Worm (Caenorhabditis elegans) whole organism, early embryonic: Measurements from ENCODE around the gene glb-29.
A peak's percentile ranks its signal among the peaks of the same experiment; 100 is the strongest.

ENCODE experiments used
- F13C5.2 ChIP-seq: sonication (generic microtip); optimal IDR thresholded peaks from 2 replicates; lab custom pipeline; 2017; ENCODE audit warnings: mild to moderate bottlenecking, missing genetic modification characterization, inconsistent platforms, missing compliant biosample characterization
- ama-1 ChIP-seq: fragments of 150-350 bp; optimal IDR thresholded peaks from 2 replicates; lab custom pipeline; 2014
- ets-7 ChIP-seq: sonication (generic microtip); optimal IDR thresholded peaks from 2 replicates; lab custom pipeline; 2016; ENCODE audit warnings: missing genotype, missing genetic modification characterization, missing compliant biosample characterization
- flt-1 ChIP-seq: fragments of 200-800 bp; sonication (Bioruptor generic); IDR thresholded peaks from 2 replicates; pipeline ENCODE4 v1.3.6; 2022; ENCODE audit warnings: missing genetic modification characterization, missing compliant biosample characterization
- hmbx-1 ChIP-seq: sonication (generic microtip); optimal IDR thresholded peaks from 2 replicates; lab custom pipeline; 2016; ENCODE audit warnings: mild to moderate bottlenecking, missing genetic modification characterization, missing compliant biosample characterization
- hnd-1 ChIP-seq: sonication (generic microtip); optimal IDR thresholded peaks from 2 replicates; lab custom pipeline; 2016; ENCODE audit warnings: missing genetic modification characterization, missing compliant biosample characterization
- pes-1 ChIP-seq: fragments of 200-800 bp; sonication (Bioruptor generic); IDR thresholded peaks from 2 replicates; pipeline ENCODE4 v1.3.6; 2022; ENCODE audit warnings: missing genetic modification reagents, missing genetic modification characterization, missing compliant biosample characterization
- sea-1 ChIP-seq: fragments of 200-800 bp; sonication (Bioruptor generic); conservative IDR thresholded peaks from 2 replicates; pipeline ENCODE4 v1.3.6; 2022; ENCODE audit warnings: missing genetic modification characterization, missing compliant biosample characterization
- tbx-11 ChIP-seq: fragments of 200-800 bp; sonication (Bioruptor generic); IDR thresholded peaks from 2 replicates; pipeline ENCODE4 v1.3.6; 2022; ENCODE audit warnings: missing genetic modification characterization, missing compliant biosample characterization

DNA sequence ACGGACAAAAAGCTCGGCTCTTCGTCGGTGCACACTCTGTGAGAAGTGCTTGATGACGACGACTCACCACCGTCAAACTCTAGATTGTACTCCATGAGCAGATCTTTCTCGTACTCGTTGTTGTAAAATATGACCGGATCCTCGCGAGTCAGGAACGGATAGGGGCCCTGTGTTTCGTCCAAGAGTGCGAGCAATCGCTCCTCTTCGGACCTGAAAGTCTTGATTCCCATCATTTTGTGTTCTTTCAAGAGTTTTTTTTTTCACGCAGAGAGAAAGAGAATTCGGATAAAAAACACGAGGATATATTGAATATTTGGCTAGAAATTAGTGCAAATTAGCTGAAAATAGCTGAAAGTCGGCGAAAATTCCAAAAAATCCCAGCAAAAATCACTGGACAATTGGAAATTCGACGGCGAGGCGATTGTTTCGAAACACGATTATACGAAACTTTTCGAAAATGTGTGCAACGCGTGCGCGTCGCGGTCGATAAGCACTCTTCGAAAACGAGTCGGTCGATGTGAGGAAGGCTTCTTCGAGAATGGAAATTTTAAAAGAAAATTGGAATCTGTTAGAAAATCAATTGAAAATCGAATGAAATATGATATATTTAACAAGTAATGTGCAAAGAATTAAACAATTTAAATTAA lies 29.3 kb upstream of the glb-29 start, which contains the start of the genes ash-2 and Y17G7B.20:
- TF ChIP-seq flt-1 (GFP tag; lab: Robert Waterston, UW) (no peak), ama-1 (lab: Kevin White, UChicago) (peak; percentile 72), F13C5.2 (tag; lab: Kevin White, UChicago) (peak; percentile 74), hnd-1 (tag; lab: Kevin White, UChicago) (no peak), pes-1 (GFP tag; lab: Robert Waterston, UW) (no peak), tbx-11 (GFP tag; lab: Robert Waterston, UW) (no peak), sea-1 (GFP tag; lab: Robert Waterston, UW) (no peak), hmbx-1 (tag; lab: Kevin White, UChicago) (no peak), ets-7 (tag; lab: Kevin White, UChicago) (no peak)
